Worm (Caenorhabditis elegans) whole organism, young adult: ENCODE results near the gene ddl-2.

Experiments
- K12H6.12 ChIP-seq: fragments of 200-800 bp; sonication (Bioruptor generic); optimal IDR thresholded peaks from 2 replicates; lab custom pipeline; 2018; ENCODE audit warnings: mild to moderate bottlenecking, missing genetic modification characterization, missing compliant biosample characterization
- Y53G8AR.9 ChIP-seq: fragments of 200-800 bp; sonication (Bioruptor generic); conservative IDR thresholded peaks from 2 replicates; pipeline ENCODE4 v1.3.6; 2022; ENCODE audit warnings: missing genetic modification reagents, missing genetic modification characterization, missing compliant biosample characterization
- ama-1 ChIP-seq, 3 experiments: fragments of 150-350 bp in 1 of 3; sonication (generic microtip) in 2 of 3; optimal IDR thresholded peaks; 2 replicates each; lab custom pipeline; 2014 to 2018; ENCODE audit warnings: missing biosample characterization in 2 of 3, missing genetic modification characterization in 2 of 3, missing genetic modification reagents in 2 of 3
- him-1 ChIP-seq: sonication (generic microtip); optimal IDR thresholded peaks from 2 replicates; lab custom pipeline; 2016; ENCODE audit warnings: missing genotype, missing genetic modification reagents, missing genetic modification characterization, missing compliant biosample characterization
- hrde-1 ChIP-seq: sonication (generic microtip); optimal IDR thresholded peaks from 2 replicates; lab custom pipeline; 2016; ENCODE audit warnings: missing genetic modification characterization, mild to moderate bottlenecking, missing compliant biosample characterization, moderate library complexity, missing genotype, missing genetic modification reagents, borderline replicate concordance
- let-526 ChIP-seq: fragments of 200-800 bp; sonication (Bioruptor generic); IDR thresholded peaks from 2 replicates; pipeline ENCODE4 v1.3.6; 2022; ENCODE audit warnings: missing genetic modification reagents, missing genetic modification characterization, missing compliant biosample characterization
- lin-54 ChIP-seq: fragments of 200-800 bp; sonication (Bioruptor generic); optimal IDR thresholded peaks from 2 replicates; lab custom pipeline; 2018; ENCODE audit warnings: mild to moderate bottlenecking, missing genetic modification characterization, missing compliant biosample characterization
- mcd-1 ChIP-seq: fragments of 200-800 bp; sonication (Bioruptor generic); IDR thresholded peaks from 2 replicates; pipeline ENCODE4 v1.3.6; 2022; ENCODE audit warnings: missing genetic modification reagents, missing genetic modification characterization, missing compliant biosample characterization
- nfya-1 ChIP-seq: sonication (generic microtip); optimal IDR thresholded peaks from 2 replicates; lab custom pipeline; 2017; ENCODE audit warnings: antibody characterized with exemption, missing compliant biosample characterization, missing genetic modification characterization, borderline replicate concordance; ENCODE audit not compliant: insufficient read depth
- pha-4 ChIP-seq: fragments of 150-350 bp; sonication (generic microtip); optimal IDR thresholded peaks from 2 replicates; lab custom pipeline; 2014; ENCODE audit warnings: missing biosample characterization, missing genetic modification reagents, missing genetic modification characterization
- sea-2 ChIP-seq: fragments of 200-800 bp; sonication (Bioruptor generic); IDR thresholded peaks from 2 replicates; pipeline ENCODE4 v1.3.6; 2022; ENCODE audit warnings: missing genetic modification characterization, missing compliant biosample characterization

- TF ChIP-seq nfya-1 (tag; lab: Kevin White, UChicago) (no peak), Y53G8AR.9 (GFP tag; lab: Robert Waterston, UW) (no peak), K12H6.12 (tag; lab: Kevin White, UChicago) (no peak), let-526 (no peak), hrde-1 (no peak), mcd-1 (GFP tag; lab: Robert Waterston, UW) (no peak), sea-2 (no peak), him-1 (tag; lab: Kevin White, UChicago) (no peak), pha-4 (no peak), ama-1 (optimal IDR thresholded peaks at IDR 0.05; lab: Kevin White, UChicago) (no peak), ama-1 (GFP tag; optimal IDR thresholded peaks at IDR 0.05; lab: Kevin White, UChicago) (no peak), lin-54 (GFP tag; lab: Kevin White, UChicago) (no peak)
Observed at ce11 chrII:13517600-13517999, 29.8 kb downstream of the ddl-2 start, which contains the start of gene sre-45.
